Worm (Caenorhabditis elegans) whole organism, mixed stage, embryonic: ENCODE results near the gene gid-8.
A peak's percentile ranks its signal among the peaks of the same experiment; 100 is the strongest.

Experiments used
- M03D4.4 ChIP-seq: sonication (generic microtip); optimal IDR thresholded peaks from 2 replicates; lab custom pipeline; 2017; ENCODE audit warnings: mild to moderate bottlenecking, missing genetic modification characterization, missing compliant biosample characterization
- blmp-1 ChIP-seq: fragments of 150-350 bp; optimal IDR thresholded peaks from 2 replicates; lab custom pipeline; 2014; ENCODE audit warnings: missing biosample characterization, missing genetic modification characterization
- ceh-43 ChIP-seq: fragments of 200-800 bp; sonication (Bioruptor generic); optimal IDR thresholded peaks from 2 replicates; lab custom pipeline; 2018; ENCODE audit warnings: mild to moderate bottlenecking, missing genetic modification characterization, moderate library complexity, missing compliant biosample characterization
- ceh-83 ChIP-seq: fragments of 200-800 bp; sonication (Bioruptor generic); optimal IDR thresholded peaks from 2 replicates; lab custom pipeline; 2018; ENCODE audit warnings: mild to moderate bottlenecking, missing genetic modification characterization, missing compliant biosample characterization
- ces-1 ChIP-seq: fragments of 150-350 bp; optimal IDR thresholded peaks from 2 replicates; lab custom pipeline; 2014; ENCODE audit warnings: missing biosample characterization, missing genetic modification reagents, missing genetic modification characterization
- cnd-1 ChIP-seq: fragments of 200-800 bp; sonication (Bioruptor generic); optimal IDR thresholded peaks from 2 replicates; lab custom pipeline; 2018; ENCODE audit warnings: mild to moderate bottlenecking, missing genetic modification characterization, missing compliant biosample characterization
- drap-1 ChIP-seq: fragments of 200-800 bp; sonication (Bioruptor generic); optimal IDR thresholded peaks from 3 replicates; lab custom pipeline; 2018; ENCODE audit warnings: mild to moderate bottlenecking, missing genetic modification characterization, missing compliant biosample characterization
- elt-1 ChIP-seq: sonication (generic microtip); optimal IDR thresholded peaks from 2 replicates; lab custom pipeline; 2017; ENCODE audit warnings: missing genetic modification characterization, mild to moderate bottlenecking, missing compliant biosample characterization, antibody characterized with exemption, moderate library complexity, borderline replicate concordance; ENCODE audit not compliant: insufficient read depth
- elt-3 ChIP-seq: fragments of 150-350 bp; optimal IDR thresholded peaks from 2 replicates; lab custom pipeline; 2014; ENCODE audit warnings: missing biosample characterization, missing genetic modification characterization
- flh-1 ChIP-seq: fragments of 200-800 bp; sonication (Bioruptor generic); optimal IDR thresholded peaks from 2 replicates; lab custom pipeline; 2018; ENCODE audit warnings: mild to moderate bottlenecking, missing genetic modification characterization, moderate library complexity, missing compliant biosample characterization
- ham-2 ChIP-seq: fragments of 200-800 bp; sonication (Bioruptor generic); optimal IDR thresholded peaks from 2 replicates; lab custom pipeline; 2018; ENCODE audit warnings: mild to moderate bottlenecking, missing genetic modification characterization, missing compliant biosample characterization
- hlh-1 ChIP-seq: fragments of 150-350 bp; optimal IDR thresholded peaks from 2 replicates; lab custom pipeline; 2014; ENCODE audit warnings: missing biosample characterization, missing genetic modification reagents, missing genetic modification characterization
- lin-13 ChIP-seq: fragments of 150-350 bp; optimal IDR thresholded peaks from 2 replicates; lab custom pipeline; 2014; ENCODE audit warnings: missing biosample characterization, missing genetic modification characterization
- lin-32 ChIP-seq: fragments of 200-800 bp; sonication (Bioruptor generic); optimal IDR thresholded peaks from 2 replicates; lab custom pipeline; 2018; ENCODE audit warnings: mild to moderate bottlenecking, missing genetic modification characterization, missing compliant biosample characterization
- lsy-2 ChIP-seq: fragments of 150-350 bp; optimal IDR thresholded peaks from 2 replicates; lab custom pipeline; 2014; ENCODE audit warnings: missing biosample characterization, missing genetic modification characterization
- mab-5 ChIP-seq: fragments of 150-350 bp; optimal IDR thresholded peaks from 2 replicates; lab custom pipeline; 2014; ENCODE audit warnings: missing biosample characterization, missing genetic modification characterization
- mep-1 ChIP-seq: fragments of 150-350 bp; optimal IDR thresholded peaks from 2 replicates; lab custom pipeline; 2017; ENCODE audit warnings: missing biosample characterization, missing genetic modification reagents, missing genetic modification characterization, inconsistent platforms
- mls-2 ChIP-seq: sonication (generic microtip); optimal IDR thresholded peaks from 2 replicates; lab custom pipeline; 2016; ENCODE audit warnings: mild to moderate bottlenecking, missing genetic modification characterization, moderate library complexity, missing compliant biosample characterization
- nhr-12 ChIP-seq: fragments of 150-350 bp; optimal IDR thresholded peaks from 2 replicates; lab custom pipeline; 2014; ENCODE audit warnings: missing biosample characterization, missing genetic modification characterization
- nhr-2 ChIP-seq: fragments of 150-350 bp; optimal IDR thresholded peaks from 2 replicates; lab custom pipeline; 2014; ENCODE audit warnings: missing biosample characterization, missing genetic modification characterization
- nhr-237 ChIP-seq: fragments of 150-350 bp; optimal IDR thresholded peaks from 2 replicates; lab custom pipeline; 2014; ENCODE audit warnings: missing biosample characterization, missing genetic modification characterization
- nhr-76 ChIP-seq: sonication (generic microtip); optimal IDR thresholded peaks from 2 replicates; lab custom pipeline; 2017; ENCODE audit warnings: missing biosample characterization, missing genetic modification characterization
- pha-4 ChIP-seq: fragments of 150-350 bp; optimal IDR thresholded peaks from 2 replicates; lab custom pipeline; 2018; ENCODE audit warnings: missing biosample characterization, missing genetic modification reagents, missing genetic modification characterization
- sem-2 ChIP-seq: fragments of 200-800 bp; sonication (Bioruptor generic); optimal IDR thresholded peaks from 2 replicates; lab custom pipeline; 2018; ENCODE audit warnings: mild to moderate bottlenecking, missing genetic modification characterization, missing compliant biosample characterization
- sptf-1 ChIP-seq: sonication (generic microtip); optimal IDR thresholded peaks from 2 replicates; lab custom pipeline; 2017; ENCODE audit warnings: mild to moderate bottlenecking, missing genetic modification characterization, moderate library complexity, missing compliant biosample characterization
- tbx-8 ChIP-seq: fragments of 200-800 bp; sonication (Bioruptor generic); optimal IDR thresholded peaks from 2 replicates; lab custom pipeline; 2018; ENCODE audit warnings: mild to moderate bottlenecking, missing genetic modification characterization, moderate library complexity, missing compliant biosample characterization
- unc-120 ChIP-seq: sonication (generic microtip); optimal IDR thresholded peaks from 2 replicates; lab custom pipeline; 2017; ENCODE audit warnings: missing genetic modification characterization, missing compliant biosample characterization; ENCODE audit not compliant: poor library complexity, severe bottlenecking
- unc-39 ChIP-seq: fragments of 150-350 bp; optimal IDR thresholded peaks from 2 replicates; lab custom pipeline; 2014; ENCODE audit warnings: missing biosample characterization, missing genetic modification characterization
- unc-62 ChIP-seq: fragments of 150-350 bp; optimal IDR thresholded peaks from 2 replicates; lab custom pipeline; 2014; ENCODE audit warnings: missing biosample characterization, missing genetic modification reagents, missing genetic modification characterization
- zip-8 ChIP-seq: fragments of 150-350 bp; optimal IDR thresholded peaks from 2 replicates; lab custom pipeline; 2014; ENCODE audit warnings: missing biosample characterization, missing genetic modification characterization
- ztf-11 ChIP-seq: fragments of 150-350 bp; optimal IDR thresholded peaks from 2 replicates; lab custom pipeline; 2014; ENCODE audit warnings: missing biosample characterization, missing genetic modification characterization

Gene gid-8

DNA sequence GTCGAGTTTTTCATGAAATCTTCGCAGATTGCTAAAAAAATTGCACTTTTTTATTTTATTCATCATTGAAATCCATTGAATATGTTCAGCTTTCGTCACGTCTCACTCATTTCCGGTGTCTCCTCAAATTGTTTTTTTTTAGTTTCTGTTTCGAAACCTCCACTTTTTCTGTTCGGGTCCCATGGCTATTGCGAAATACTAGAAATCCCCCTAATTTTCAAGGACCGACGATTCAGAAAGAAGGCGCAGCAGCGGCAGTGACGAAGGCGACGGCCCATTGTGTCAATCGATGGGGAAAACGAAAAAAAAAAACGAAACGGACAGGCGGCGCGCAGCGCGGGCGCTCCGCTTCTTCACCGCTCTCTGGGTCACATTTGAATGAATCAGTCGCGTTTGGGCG, 4.4 kb downstream of the gid-8 start:
- no peak for TF ChIP-seq M03D4.4 (tag; lab: Kevin White, UChicago)
- no peak for TF ChIP-seq unc-120 (tag; lab: Kevin White, UChicago)
- no peak for TF ChIP-seq unc-39
- no peak for TF ChIP-seq unc-62
- TF ChIP-seq pha-4 = no peak
- TF ChIP-seq ceh-83 = no peak
- TF ChIP-seq mls-2 = no peak
- no peak for TF ChIP-seq sptf-1 (tag; lab: Kevin White, UChicago)
- no peak for TF ChIP-seq ceh-43 (GFP tag; lab: Kevin White, UChicago)

ce11 chrV:1472569-1472968, 5.0 kb downstream of the gid-8 start:
- TF ChIP-seq cnd-1 (tag; lab: Kevin White, UChicago) = peak; percentile 16
- no peak for TF ChIP-seq drap-1 (GFP tag; lab: Kevin White, UChicago)
- peak; percentile 49 for TF ChIP-seq unc-62
- TF ChIP-seq lin-13 (tag; lab: Kevin White, UChicago) = no peak
- TF ChIP-seq mep-1 (tag; lab: Kevin White, UChicago) = no peak
- TF ChIP-seq hlh-1 (tag; lab: Kevin White, UChicago) = peak; percentile 10

ce11 chrV:1474486-1475125, 7.1 kb downstream of the gid-8 start, which contains the start of the genes F53E2.2 and unc-60:
Gene F53E2.2, plus strand, starts transcription at chrV:1475086.
Gene unc-60, plus strand, starts transcription at chrV:1475086.
- TF ChIP-seq ces-1 (GFP tag; lab: Kevin White, UChicago) (peak; percentile 32), cnd-1 (tag; lab: Kevin White, UChicago) (peak; percentile 26), ham-2 (GFP tag; lab: Kevin White, UChicago) (peak; percentile 86), nhr-76 (tag; lab: Kevin White, UChicago) (no peak), nhr-12 (tag; lab: Kevin White, UChicago) (no peak), unc-62 (peak; percentile 86), nhr-237 (tag; lab: Kevin White, UChicago) (no peak), mls-2 (peak; percentile 61), drap-1 (GFP tag; lab: Kevin White, UChicago) (peak; percentile 43), sptf-1 (tag; lab: Kevin White, UChicago) (peak; percentile 75), unc-120 (tag; lab: Kevin White, UChicago) (peak; percentile 94), nhr-2 (peak; percentile 49), hlh-1 (tag; lab: Kevin White, UChicago) (peak; percentile 65), lin-13 (tag; lab: Kevin White, UChicago) (peak; percentile 81), mep-1 (tag; lab: Kevin White, UChicago) (peak; percentile 51), pha-4 (peak; percentile 74), elt-1 (no peak), lsy-2 (tag; lab: Kevin White, UChicago) (peak; percentile 38), ztf-11 (tag; lab: Kevin White, UChicago) (peak; percentile 9), tbx-8 (GFP tag; lab: Kevin White, UChicago) (no peak), M03D4.4 (tag; lab: Kevin White, UChicago) (peak; percentile 56), lin-32 (GFP tag; lab: Kevin White, UChicago) (no peak)

- no peak for TF ChIP-seq unc-120 (tag; lab: Kevin White, UChicago)
- TF ChIP-seq tbx-8 (GFP tag; lab: Kevin White, UChicago) = no peak
- TF ChIP-seq elt-1 = no peak
- no peak for TF ChIP-seq flh-1 (GFP tag; lab: Kevin White, UChicago)
- TF ChIP-seq mab-5 = no peak
- no peak for TF ChIP-seq ces-1 (GFP tag; lab: Kevin White, UChicago)
- TF ChIP-seq elt-3 (tag; lab: Kevin White, UChicago) = no peak
- TF ChIP-seq nhr-76 (tag; lab: Kevin White, UChicago) = no peak
- TF ChIP-seq lin-32 (GFP tag; lab: Kevin White, UChicago) = no peak
- no peak for TF ChIP-seq drap-1 (GFP tag; lab: Kevin White, UChicago)
- no peak for TF ChIP-seq ceh-43 (GFP tag; lab: Kevin White, UChicago)
- no peak for TF ChIP-seq ceh-83
- TF ChIP-seq blmp-1 (tag; lab: Kevin White, UChicago) = no peak
- no peak for TF ChIP-seq sem-2 (GFP tag; lab: Kevin White, UChicago)
- TF ChIP-seq unc-39 = no peak
- no peak for TF ChIP-seq mep-1 (tag; lab: Kevin White, UChicago)
- no peak for TF ChIP-seq unc-62
- no peak for TF ChIP-seq zip-8 (tag; lab: Kevin White, UChicago)
These were observed 8.8 kb downstream of the gid-8 start for ce11 chrV:1476284-1476792.
